Fruit fly (Drosophila melanogaster): ENCODE results near the gene CG8560.

Gene CG8560

DNA sequence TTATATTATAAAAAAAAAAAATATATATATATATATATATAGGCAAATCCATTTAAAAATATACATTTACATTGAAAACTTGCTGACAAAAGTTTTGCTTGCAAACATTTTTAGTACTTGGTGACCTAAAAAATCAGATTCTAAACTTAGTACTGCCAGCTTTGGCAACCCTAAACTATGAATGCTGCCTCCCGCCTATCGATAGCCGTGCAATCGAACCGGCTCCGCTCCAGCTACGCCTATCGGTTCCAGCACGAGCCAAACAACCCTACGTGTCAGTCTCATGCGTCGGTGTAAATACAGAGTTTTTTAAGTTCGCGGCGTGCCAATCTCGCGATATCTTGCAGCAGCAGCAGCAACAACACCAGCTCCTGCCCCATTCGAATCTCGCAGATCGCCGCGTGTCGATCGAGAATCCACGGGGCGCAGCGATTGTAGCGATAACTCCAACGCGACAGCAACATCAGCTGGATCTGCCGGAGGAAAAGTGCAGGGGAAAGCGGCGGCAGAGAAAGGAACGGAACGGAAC is 43.6 kb downstream of the CG8560 start, which contains the start of gene Sec63 (continued):
- TF ChIP-seq jim (GFP tag; optimal IDR thresholded peaks at IDR 0.05) (no peak), HLH106 (tag; optimal IDR thresholded peaks at IDR 0.05) (peak; percentile 55), sv (GFP tag; optimal IDR thresholded peaks at IDR 0.05) (peak; percentile 21), dsf (GFP tag; optimal IDR thresholded peaks at IDR 0.05; ENCODE audit: borderline replicate concordance) (no peak), rgr (GFP tag; optimal IDR thresholded peaks at IDR 0.05) (no peak), GATAd (GFP tag; optimal IDR thresholded peaks at IDR 0.05) (no peak), Abd-B (GFP tag; optimal IDR thresholded peaks at IDR 0.05) (no peak), ey (GFP tag; optimal IDR thresholded peaks at IDR 0.05) (no peak), tai (GFP tag; optimal IDR thresholded peaks at IDR 0.05) (no peak), lola (GFP tag; optimal IDR thresholded peaks at IDR 0.05) (no peak), psq (GFP tag; optimal IDR thresholded peaks at IDR 0.05) (peak; percentile 27), N (GFP tag; optimal IDR thresholded peaks at IDR 0.05) (no peak)

- peak; percentile 25 for TF ChIP-seq Sp1 (GFP tag; optimal IDR thresholded peaks at IDR 0.05)
- no peak for TF ChIP-seq usp (GFP tag; optimal IDR thresholded peaks at IDR 0.05)
- TF ChIP-seq OdsH (GFP tag; optimal IDR thresholded peaks at IDR 0.05): no peak
- TF ChIP-seq Dif (GFP tag; optimal IDR thresholded peaks at IDR 0.05; ENCODE audit: partially characterized antibody): peak; percentile 46
- TF ChIP-seq dl (GFP tag; optimal IDR thresholded peaks at IDR 0.05; ENCODE audit: insufficient read depth in 1 of 2, partially characterized antibody in 2 of 2): no peak
- TF ChIP-seq fru (GFP tag; optimal IDR thresholded peaks at IDR 0.05): peak; percentile 18
- no peak for TF ChIP-seq Vsx2 (GFP tag; optimal IDR thresholded peaks at IDR 0.05; ENCODE audit: partially characterized antibody)
- TF ChIP-seq Hr83 (GFP tag; optimal IDR thresholded peaks at IDR 0.05; ENCODE audit: poor library complexity, severe bottlenecking): peak; percentile 58
- TF ChIP-seq sv (GFP tag; optimal IDR thresholded peaks at IDR 0.05): no peak
- no peak for TF ChIP-seq pan (optimal IDR thresholded peaks at IDR 0.05)
- TF ChIP-seq woc (GFP tag; optimal IDR thresholded peaks at IDR 0.05): no peak
- TF ChIP-seq dmrt93B (GFP tag; optimal IDR thresholded peaks at IDR 0.05): no peak
- TF ChIP-seq Myc (optimal IDR thresholded peaks at IDR 0.05): no peak
- no peak for TF ChIP-seq CrebA (GFP tag; optimal IDR thresholded peaks at IDR 0.05; ENCODE audit: borderline replicate concordance)
- no peak for TF ChIP-seq psq (GFP tag; optimal IDR thresholded peaks at IDR 0.05)
- TF ChIP-seq Jra (GFP tag; optimal IDR thresholded peaks at IDR 0.05): peak; percentile 19
- TF ChIP-seq Rel (GFP tag; optimal IDR thresholded peaks at IDR 0.05): no peak
- TF ChIP-seq Rel (tag; optimal IDR thresholded peaks at IDR 0.05): peak; percentile 100
- TF ChIP-seq Abd-B (GFP tag; optimal IDR thresholded peaks at IDR 0.05): no peak
These were observed 44.1 kb downstream of the CG8560 start, which contains the start of gene pst for dm6 chr3L:7359827-7360323. Gene pst, minus strand, starts transcription at chr3L:7360263.

dm6 chr3L:7356386-7357117 is 47.4 kb downstream of the CG8560 start, which contains the start of gene CTCF:
Gene CTCF, minus strand, starts transcription at chr3L:7356713.
- no peak for TF ChIP-seq usp (GFP tag; optimal IDR thresholded peaks at IDR 0.05)
- no peak for TF ChIP-seq dmrt93B (GFP tag; optimal IDR thresholded peaks at IDR 0.05)
- TF ChIP-seq psq (GFP tag; optimal IDR thresholded peaks at IDR 0.05): peak; percentile 21
- TF ChIP-seq foxo (GFP tag; optimal IDR thresholded peaks at IDR 0.05): peak in 1 of 2 experiments; percentile 46
- TF ChIP-seq Abd-B (GFP tag; optimal IDR thresholded peaks at IDR 0.05): no peak
- TF ChIP-seq Sp1 (GFP tag; optimal IDR thresholded peaks at IDR 0.05): peak; percentile 16
- peak; percentile 14 for TF ChIP-seq Jra (GFP tag; optimal IDR thresholded peaks at IDR 0.05)
- TF ChIP-seq OdsH (GFP tag; optimal IDR thresholded peaks at IDR 0.05): peak; percentile 37
- TF ChIP-seq h (GFP tag; optimal IDR thresholded peaks at IDR 0.05): peak; percentile 56
- TF ChIP-seq ey (GFP tag; optimal IDR thresholded peaks at IDR 0.05): peak; percentile 30
- TF ChIP-seq HLH106 (tag; optimal IDR thresholded peaks at IDR 0.05): peak; percentile 56
- peak; percentile 50 for TF ChIP-seq rgr (GFP tag; optimal IDR thresholded peaks at IDR 0.05)
- no peak for TF ChIP-seq dl (GFP tag; optimal IDR thresholded peaks at IDR 0.05; ENCODE audit: insufficient read depth in 1 of 2, partially characterized antibody in 2 of 2)
- TF ChIP-seq Myc (optimal IDR thresholded peaks at IDR 0.05): peak; percentile 80
- TF ChIP-seq Hnf4 (GFP tag; optimal IDR thresholded peaks at IDR 0.05): no peak
- no peak for TF ChIP-seq woc (GFP tag; optimal IDR thresholded peaks at IDR 0.05)
- peak; percentile 44 for TF ChIP-seq br (GFP tag; optimal IDR thresholded peaks at IDR 0.05)
- TF ChIP-seq Rel (GFP tag; optimal IDR thresholded peaks at IDR 0.05): no peak
- TF ChIP-seq Rel (tag; optimal IDR thresholded peaks at IDR 0.05): peak; percentile 15
- TF ChIP-seq sage (GFP tag; optimal IDR thresholded peaks at IDR 0.05): no peak
- no peak for TF ChIP-seq tai (GFP tag; optimal IDR thresholded peaks at IDR 0.05)
